Worm (Caenorhabditis elegans) whole organism, L4 larva: ENCODE results near the gene fipr-5.

Experiments used
- T20F7.1 ChIP-seq: fragments of 200-800 bp; sonication (Bioruptor generic); optimal IDR thresholded peaks from 2 replicates; lab custom pipeline; 2018; ENCODE audit warnings: mild to moderate bottlenecking, missing genetic modification characterization, missing compliant biosample characterization
- Y48G9A.11 ChIP-seq: fragments of 200-800 bp; sonication (Bioruptor generic); IDR thresholded peaks from 2 replicates; pipeline ENCODE4 v1.3.6; 2022; ENCODE audit warnings: missing genetic modification reagents, missing genetic modification characterization, missing compliant biosample characterization
- Y75B8A.6 ChIP-seq: fragments of 200-800 bp; sonication (Bioruptor generic); IDR thresholded peaks from 2 replicates; pipeline ENCODE4 v1.3.6; 2022; ENCODE audit warnings: missing genetic modification reagents, missing genetic modification characterization, missing compliant biosample characterization
- ZK337.2 ChIP-seq: fragments of 200-800 bp; sonication (Bioruptor generic); IDR thresholded peaks from 2 replicates; pipeline ENCODE4 v1.3.6; 2022; ENCODE audit warnings: missing genetic modification reagents, missing genetic modification characterization, missing compliant biosample characterization
- aha-1 ChIP-seq: fragments of 150-350 bp; peaks from one replicate; lab custom pipeline; 2014; ENCODE audit warnings: missing biosample characterization, missing genetic modification characterization
- ama-1 ChIP-seq: fragments of 150-350 bp; optimal IDR thresholded peaks from 2 replicates; lab custom pipeline; 2014; ENCODE audit warnings: inconsistent platforms, mixed read lengths
- arid-1 ChIP-seq: fragments of 200-800 bp; sonication (Bioruptor generic); conservative IDR thresholded peaks from 2 replicates; pipeline ENCODE4 v1.3.6; 2022; ENCODE audit warnings: missing genetic modification reagents, missing genetic modification characterization, missing compliant biosample characterization
- ceh-32 ChIP-seq: sonication (generic microtip); optimal IDR thresholded peaks from 2 replicates; lab custom pipeline; 2016; ENCODE audit warnings: mild to moderate bottlenecking, missing genetic modification characterization, missing compliant biosample characterization; ENCODE audit not compliant: poor library complexity
- ceh-62 ChIP-seq: sonication (generic microtip); optimal IDR thresholded peaks from 2 replicates; lab custom pipeline; 2017; ENCODE audit warnings: missing biosample characterization, missing genetic modification characterization
- ces-1 ChIP-seq: fragments of 150-350 bp; sonication (generic microtip); optimal IDR thresholded peaks from 4 replicates; lab custom pipeline; 2014; ENCODE audit warnings: missing biosample characterization, missing genetic modification reagents, missing genetic modification characterization
- daf-8 ChIP-seq: fragments of 200-800 bp; sonication (Bioruptor generic); IDR thresholded peaks from 2 replicates; pipeline ENCODE4 v1.3.6; 2022; ENCODE audit warnings: missing genetic modification characterization, missing compliant biosample characterization
- dmd-8 ChIP-seq: fragments of 200-800 bp; sonication (Bioruptor generic); IDR thresholded peaks from 2 replicates; pipeline ENCODE4 v1.3.6; 2022; ENCODE audit warnings: missing genetic modification characterization, missing compliant biosample characterization
- dpl-1 ChIP-seq: fragments of 150-350 bp; optimal IDR thresholded peaks from 2 replicates; lab custom pipeline; 2014; ENCODE audit warnings: missing biosample characterization, missing genetic modification reagents, missing genetic modification characterization
- egl-27 ChIP-seq: sonication (generic microtip); optimal IDR thresholded peaks from 3 replicates; lab custom pipeline; 2017; ENCODE audit warnings: missing biosample characterization, missing genetic modification reagents, missing genetic modification characterization
- egl-43 ChIP-seq: fragments of 200-800 bp; sonication (Bioruptor generic); IDR thresholded peaks from 2 replicates; pipeline ENCODE4 v1.3.6; 2022; ENCODE audit warnings: missing genetic modification reagents, missing genetic modification characterization, missing compliant biosample characterization
- fos-1 ChIP-seq: fragments of 150-350 bp; optimal IDR thresholded peaks from 2 replicates; lab custom pipeline; 2014; ENCODE audit warnings: missing biosample characterization, missing genetic modification characterization
- gei-8 ChIP-seq: fragments of 200-800 bp; sonication (Bioruptor generic); optimal IDR thresholded peaks from 2 replicates; lab custom pipeline; 2018; ENCODE audit warnings: mild to moderate bottlenecking, missing genetic modification characterization, missing compliant biosample characterization
- hif-1 ChIP-seq, 2 experiments: sonication (generic microtip); optimal IDR thresholded peaks; 2 replicates each; lab custom pipeline; 2016 to 2017; ENCODE audit warnings: missing compliant biosample characterization in 2 of 2, missing genetic modification characterization in 2 of 2, missing genetic modification reagents in 2 of 2, missing genotype in 2 of 2, mild to moderate bottlenecking in 1 of 2
- hmg-1.1 ChIP-seq: fragments of 200-800 bp; sonication (Bioruptor generic); IDR thresholded peaks from 2 replicates; pipeline ENCODE4 v1.3.6; 2022; ENCODE audit warnings: missing genetic modification reagents, missing genetic modification characterization, missing compliant biosample characterization
- lin-29 ChIP-seq: fragments of 200-800 bp; sonication (Bioruptor generic); IDR thresholded peaks from 2 replicates; pipeline ENCODE4 v1.3.6; 2022; ENCODE audit warnings: missing genetic modification reagents, missing genetic modification characterization, missing compliant biosample characterization
- lin-39 ChIP-seq: fragments of 150-350 bp; optimal IDR thresholded peaks from 2 replicates; lab custom pipeline; 2014; ENCODE audit warnings: missing biosample characterization, missing genetic modification reagents, missing genetic modification characterization
- lir-3 ChIP-seq: sonication (generic microtip); optimal IDR thresholded peaks from 2 replicates; lab custom pipeline; 2016; ENCODE audit warnings: mild to moderate bottlenecking, missing genetic modification characterization, missing compliant biosample characterization
- madf-5 ChIP-seq, 2 experiments: fragments of 200-800 bp; sonication (Bioruptor generic); IDR thresholded peaks; 2 replicates each; pipeline ENCODE4 v1.3.6; 2022; ENCODE audit warnings: missing compliant biosample characterization in 2 of 2, missing genetic modification characterization in 2 of 2
- mdt-29 ChIP-seq: fragments of 200-800 bp; sonication (Bioruptor generic); IDR thresholded peaks from 2 replicates; pipeline ENCODE4 v1.3.6; 2022; ENCODE audit warnings: missing genetic modification reagents, missing genetic modification characterization, missing compliant biosample characterization
- mep-1 ChIP-seq: fragments of 150-350 bp; sonication (generic microtip); optimal IDR thresholded peaks from 3 replicates; lab custom pipeline; 2014; ENCODE audit warnings: missing biosample characterization, missing genetic modification characterization
- mes-2 ChIP-seq: sonication (generic microtip); optimal IDR thresholded peaks from 2 replicates; lab custom pipeline; 2016; ENCODE audit warnings: missing genotype, mild to moderate bottlenecking, missing genetic modification characterization, missing compliant biosample characterization; ENCODE audit not compliant: poor library complexity, severe bottlenecking
- nhr-102 ChIP-seq: sonication (generic microtip); optimal IDR thresholded peaks from 2 replicates; lab custom pipeline; 2016; ENCODE audit warnings: mild to moderate bottlenecking, missing genetic modification characterization, moderate library complexity, missing compliant biosample characterization
- nhr-11 ChIP-seq: fragments of 150-350 bp; optimal IDR thresholded peaks from 2 replicates; lab custom pipeline; 2014; ENCODE audit warnings: missing biosample characterization, missing genetic modification characterization
- nhr-237 ChIP-seq: sonication (generic microtip); optimal IDR thresholded peaks from 2 replicates; lab custom pipeline; 2017; ENCODE audit warnings: missing biosample characterization, missing genetic modification characterization
- nhr-25 ChIP-seq: sonication (generic microtip); optimal IDR thresholded peaks from 2 replicates; lab custom pipeline; 2017; ENCODE audit warnings: missing genetic modification characterization, mild to moderate bottlenecking, missing compliant biosample characterization, antibody characterized with exemption, moderate library complexity, borderline replicate concordance; ENCODE audit not compliant: insufficient read depth
- nhr-41 ChIP-seq: fragments of 200-800 bp; sonication (Bioruptor generic); IDR thresholded peaks from 2 replicates; pipeline ENCODE4 v1.3.6; 2022; ENCODE audit warnings: missing genetic modification reagents, missing genetic modification characterization, missing compliant biosample characterization
- nhr-42 ChIP-seq: fragments of 200-800 bp; sonication (Bioruptor generic); IDR thresholded peaks from 2 replicates; pipeline ENCODE4 v1.3.6; 2022; ENCODE audit warnings: missing genetic modification characterization, missing compliant biosample characterization
- nhr-76 ChIP-seq: fragments of 150-350 bp; optimal IDR thresholded peaks from 2 replicates; lab custom pipeline; 2014; ENCODE audit warnings: missing biosample characterization, missing genetic modification characterization
- nhr-77 ChIP-seq: fragments of 150-350 bp; optimal IDR thresholded peaks from 2 replicates; lab custom pipeline; 2014; ENCODE audit warnings: missing biosample characterization, missing genetic modification characterization
- pqm-1 ChIP-seq: sonication (generic microtip); optimal IDR thresholded peaks from 2 replicates; lab custom pipeline; 2017; ENCODE audit warnings: missing biosample characterization, missing genetic modification characterization
- vab-7 ChIP-seq: fragments of 200-800 bp; sonication (Bioruptor generic); IDR thresholded peaks from 2 replicates; pipeline ENCODE4 v1.3.6; 2022; ENCODE audit warnings: missing genetic modification reagents, missing genetic modification characterization, missing compliant biosample characterization
- zfp-3 ChIP-seq: fragments of 200-800 bp; sonication (Bioruptor generic); conservative IDR thresholded peaks from 2 replicates; pipeline ENCODE4 v1.3.6; 2022; ENCODE audit warnings: missing genetic modification reagents, missing genetic modification characterization, missing compliant biosample characterization

fipr-5 gene

DNA sequence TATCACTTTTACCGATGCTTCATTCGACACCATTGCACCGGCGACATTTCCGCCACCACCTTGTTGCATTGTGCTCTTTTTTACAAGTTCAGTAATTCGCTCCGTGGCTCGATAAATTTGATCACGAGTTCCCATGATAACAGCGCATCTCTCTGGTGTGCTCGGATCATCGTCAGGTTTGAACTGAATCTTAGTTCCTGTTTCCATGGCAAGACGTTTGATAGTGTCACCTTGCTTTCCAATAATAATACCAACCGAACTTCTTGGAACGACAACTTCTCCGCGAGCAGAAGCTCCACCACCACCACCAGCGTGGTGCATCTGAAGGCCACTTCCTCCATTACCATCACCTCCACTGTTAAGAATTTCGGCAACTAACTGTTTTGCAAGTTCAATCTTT, 16.0 kb upstream of the fipr-5 start:
- TF ChIP-seq aha-1, result peak; percentile 96
- TF ChIP-seq Y48G9A.11 (GFP tag; lab: Robert Waterston, UW), result no peak
- TF ChIP-seq dmd-8, result no peak

DNA sequence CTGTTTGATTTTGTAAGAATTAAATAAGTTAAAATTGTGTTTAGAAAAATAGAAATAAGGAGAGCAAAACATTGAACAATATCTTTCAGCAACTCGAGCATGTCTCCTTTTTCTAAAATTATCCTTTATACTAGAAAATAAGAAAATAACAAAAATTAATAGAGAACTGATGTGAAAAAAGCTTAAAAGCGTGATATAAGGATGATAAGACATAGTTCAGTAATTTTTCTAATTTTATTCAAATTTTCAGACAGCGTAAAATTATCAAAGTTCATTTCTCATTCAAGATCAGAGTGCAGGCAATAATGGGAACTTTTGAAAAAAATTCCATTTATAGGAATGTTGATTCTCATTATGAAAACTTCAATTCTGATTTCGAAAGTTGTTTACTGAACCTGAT, 12.1 kb upstream of the fipr-5 start, which contains the start of gene str-182:
TSS of gene str-182 (minus strand) at position 101 of the 400 bp plus-strand sequence.
- TF ChIP-seq mdt-29 (GFP tag; lab: Robert Waterston, UW) (no peak), nhr-237 (tag; lab: Kevin White, UChicago) (no peak), lir-3 (tag; lab: Kevin White, UChicago) (no peak), arid-1 (GFP tag; lab: Robert Waterston, UW) (no peak), ama-1 (lab: Kevin White, UChicago) (no peak), Y75B8A.6 (GFP tag; lab: Robert Waterston, UW) (no peak), daf-8 (GFP tag; lab: Robert Waterston, UW) (no peak), nhr-25 (tag; lab: Kevin White, UChicago) (no peak), dpl-1 (no peak), ceh-62 (no peak), nhr-76 (tag; lab: Kevin White, UChicago) (no peak), egl-27 (no peak)

DNA sequence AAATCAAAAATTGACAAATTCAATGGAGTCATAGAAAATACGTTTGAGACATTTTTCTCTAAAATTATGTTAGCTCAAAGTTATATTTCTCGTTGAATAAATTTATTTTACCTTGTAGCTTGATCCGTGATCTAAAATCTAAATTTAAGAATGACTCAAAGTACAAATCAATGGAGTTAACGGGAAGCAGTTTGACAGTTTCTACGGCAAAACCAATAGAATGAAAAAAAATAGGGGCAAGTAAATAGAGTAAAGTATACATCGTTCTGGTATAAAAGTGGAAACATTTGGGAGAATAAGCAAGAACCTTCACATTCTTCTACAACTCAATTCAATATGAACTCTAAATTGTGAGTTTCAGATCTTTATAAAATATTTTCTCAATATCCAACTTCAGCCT, 9.7 kb upstream of the fipr-5 start, which contains the start of gene fipr-6:
TSS of gene fipr-6 (plus strand) at position 301 of the 400 bp plus-strand sequence.
- TF ChIP-seq lin-39 (tag; lab: Kevin White, UChicago) (no peak), Y48G9A.11 (GFP tag; lab: Robert Waterston, UW) (no peak), vab-7 (no peak), T20F7.1 (GFP tag; lab: Kevin White, UChicago) (no peak), zfp-3 (GFP tag; lab: Robert Waterston, UW) (no peak), hif-1 (tag; optimal IDR thresholded peaks at IDR 0.05; lab: Kevin White, UChicago) (no peak), ceh-32 (tag; lab: Kevin White, UChicago) (no peak), lin-29 (GFP tag; lab: Robert Waterston, UW) (no peak), egl-43 (GFP tag; lab: Robert Waterston, UW) (no peak), fos-1 (tag; lab: Kevin White, UChicago) (no peak), dpl-1 (no peak), madf-5 (GFP tag; IDR thresholded peaks at IDR 0.05; lab: Robert Waterston, UW) (no peak), ZK337.2 (no peak), ces-1 (no peak), nhr-41 (no peak), hmg-1.1 (GFP tag; lab: Robert Waterston, UW) (no peak)

DNA sequence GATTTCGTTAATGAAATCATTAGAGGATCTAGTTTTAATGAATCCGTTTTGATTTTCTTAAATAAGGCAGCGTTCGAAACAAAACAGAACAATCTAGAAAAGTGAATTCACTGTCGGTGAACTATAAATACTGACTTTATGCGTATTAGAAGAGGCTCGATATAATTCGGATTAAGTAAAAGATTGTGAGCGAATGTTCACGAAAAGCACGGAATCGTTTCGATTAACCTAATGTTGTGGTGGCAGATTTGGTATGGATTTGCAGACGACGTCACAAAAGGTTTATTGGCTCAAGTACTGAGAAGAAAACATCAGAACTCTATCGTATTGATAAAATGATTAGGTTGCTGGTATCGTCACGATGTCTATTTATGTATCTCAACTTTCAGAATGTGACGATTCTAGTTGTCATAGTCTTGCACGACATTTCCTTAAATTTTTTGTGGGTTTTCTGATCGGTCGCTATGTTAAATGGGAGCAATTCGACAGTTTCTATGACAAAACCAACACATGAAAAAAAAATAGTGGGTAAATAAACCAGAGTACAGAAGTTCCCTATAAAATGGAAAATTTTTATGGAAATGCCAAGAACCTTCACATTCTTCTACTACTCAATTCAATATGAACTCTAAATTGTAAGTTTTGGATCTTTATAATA, 8.1 kb upstream of the fipr-5 start, which contains the start of the genes pyt-1 and fipr-7:
TSS of gene pyt-1 (minus strand) at position 101 of the 658 bp plus-strand sequence.
TSS of gene fipr-7 (plus strand) at position 608 of the 658 bp plus-strand sequence.
- TF ChIP-seq nhr-42 (GFP tag; lab: Robert Waterston, UW) (no peak), nhr-102 (tag; lab: Kevin White, UChicago) (no peak), nhr-11 (tag; lab: Kevin White, UChicago) (no peak), ceh-62 (no peak), madf-5 (GFP tag; IDR thresholded peaks at IDR 0.05; lab: Robert Waterston, UW) (no peak), gei-8 (GFP tag; lab: Kevin White, UChicago) (no peak), ZK337.2 (no peak), lin-29 (GFP tag; lab: Robert Waterston, UW) (no peak), mes-2 (no peak), pqm-1 (tag; lab: Kevin White, UChicago) (no peak), mep-1 (tag; lab: Kevin White, UChicago) (no peak), nhr-77 (tag; lab: Kevin White, UChicago) (no peak)
